Fruit fly (Drosophila melanogaster) whole organism, prepupa: Measurements from ENCODE around the gene Phae2.

ENCODE experiments used
- Blimp-1 ChIP-seq: fragments of 200-800 bp; sonication (Bioruptor generic); optimal IDR thresholded peaks from 3 replicates; lab custom pipeline; 2017; ENCODE audit warnings: missing biosample characterization, missing genetic modification characterization, mild to moderate bottlenecking, moderate library complexity, missing genetic modification reagents
- CG11294 ChIP-seq: fragments of 200-800 bp; sonication (Bioruptor generic); IDR thresholded peaks from 2 replicates; pipeline ENCODE4 v1.3.6; 2022; ENCODE audit warnings: missing biosample characterization, missing genetic modification characterization
- CG11762 ChIP-seq: fragments of 200-800 bp; sonication (Bioruptor generic); optimal IDR thresholded peaks from 3 replicates; lab custom pipeline; 2016; ENCODE audit warnings: missing biosample characterization, missing genetic modification characterization; ENCODE audit not compliant: insufficient read depth
- CG15336 ChIP-seq: fragments of 200-800 bp; sonication (Bioruptor generic); IDR thresholded peaks from 2 replicates; pipeline ENCODE4 v1.3.6; 2022; ENCODE audit warnings: missing biosample characterization, missing genetic modification characterization
- CG1621 ChIP-seq: fragments of 200-800 bp; sonication (Bioruptor generic); optimal IDR thresholded peaks from 3 replicates; lab custom pipeline; 2018; ENCODE audit warnings: missing biosample characterization, mild to moderate bottlenecking, missing genetic modification characterization
- CG31627 ChIP-seq: fragments of 200-800 bp; sonication (Bioruptor generic); optimal IDR thresholded peaks from 3 replicates; lab custom pipeline; 2016; ENCODE audit warnings: missing biosample characterization, missing genetic modification characterization
- CG34406 ChIP-seq: fragments of 200-800 bp; sonication (Bioruptor generic); optimal IDR thresholded peaks from 3 replicates; lab custom pipeline; 2016; ENCODE audit warnings: missing biosample characterization, missing genetic modification characterization
- CG3919 ChIP-seq: fragments of 200-800 bp; sonication (Bioruptor generic); optimal IDR thresholded peaks from 3 replicates; lab custom pipeline; 2016; ENCODE audit warnings: missing biosample characterization, missing genetic modification characterization
- CG6163 ChIP-seq: fragments of 200-800 bp; sonication (Bioruptor generic); IDR thresholded peaks from 3 replicates; pipeline ENCODE4 v1.3.6; 2022; ENCODE audit warnings: missing biosample characterization, missing genetic modification characterization
- CG6792 ChIP-seq: fragments of 200-800 bp; sonication (Bioruptor generic); optimal IDR thresholded peaks from 3 replicates; lab custom pipeline; 2016; ENCODE audit warnings: missing biosample characterization, missing genetic modification characterization
- CG6808 ChIP-seq: fragments of 200-800 bp; sonication (Bioruptor generic); optimal IDR thresholded peaks from 3 replicates; lab custom pipeline; 2017; ENCODE audit warnings: missing biosample characterization, missing genetic modification characterization, mild to moderate bottlenecking, moderate library complexity, missing genetic modification reagents
- CG7368 ChIP-seq: fragments of 200-800 bp; sonication (Bioruptor generic); optimal IDR thresholded peaks from 3 replicates; lab custom pipeline; 2016; ENCODE audit warnings: missing biosample characterization, missing genetic modification characterization
- CG8119 ChIP-seq: fragments of 200-800 bp; sonication (Bioruptor generic); IDR thresholded peaks from 3 replicates; pipeline ENCODE4 v1.3.6; 2022; ENCODE audit warnings: missing biosample characterization, missing genetic modification characterization
- CG8319 ChIP-seq: fragments of 200-800 bp; sonication (Bioruptor generic); optimal IDR thresholded peaks from 3 replicates; lab custom pipeline; 2016; ENCODE audit warnings: missing biosample characterization, missing genetic modification characterization
- CG8632 ChIP-seq: fragments of 200-800 bp; sonication (Bioruptor generic); optimal IDR thresholded peaks from 3 replicates; lab custom pipeline; 2016; ENCODE audit warnings: missing biosample characterization, missing genetic modification characterization
- CG9139 ChIP-seq: fragments of 200-800 bp; sonication (Bioruptor generic); optimal IDR thresholded peaks from 3 replicates; lab custom pipeline; 2017; ENCODE audit warnings: missing biosample characterization, mild to moderate bottlenecking, missing genetic modification characterization
- Eip75B ChIP-seq: fragments of 200-800 bp; sonication (Bioruptor generic); optimal IDR thresholded peaks from 3 replicates; lab custom pipeline; 2016; ENCODE audit warnings: missing biosample characterization, missing genetic modification characterization
- Eip78C ChIP-seq: fragments of 200-800 bp; sonication (Bioruptor generic); peaks from one replicate; lab custom pipeline; 2016; ENCODE audit warnings: missing biosample characterization, missing genetic modification characterization
- Eip93F ChIP-seq: fragments of 200-800 bp; sonication (Bioruptor generic); optimal IDR thresholded peaks from 2 replicates; lab custom pipeline; 2016; ENCODE audit warnings: missing biosample characterization, mild to moderate bottlenecking, missing genetic modification characterization
- Ets21C ChIP-seq: fragments of 200-800 bp; sonication (Bioruptor generic); optimal IDR thresholded peaks from 3 replicates; lab custom pipeline; 2016; ENCODE audit warnings: missing biosample characterization, missing genetic modification characterization
- Ets96B ChIP-seq: fragments of 200-800 bp; optimal IDR thresholded peaks from 2 replicates; lab custom pipeline; 2019; ENCODE audit warnings: missing biosample characterization, mild to moderate bottlenecking, missing genetic modification characterization, moderate library complexity
- Gug ChIP-seq: fragments of 200-800 bp; sonication (Bioruptor generic); IDR thresholded peaks from 2 replicates; pipeline ENCODE4 v1.3.6; 2022; ENCODE audit warnings: missing biosample characterization, missing genetic modification characterization
- Hr38 ChIP-seq: sonication (Bioruptor generic); optimal IDR thresholded peaks from 2 replicates; lab custom pipeline; 2016; ENCODE audit warnings: missing biosample characterization, missing genetic modification characterization
- Hr4 ChIP-seq: fragments of 200-800 bp; sonication (Bioruptor generic); optimal IDR thresholded peaks from 3 replicates; lab custom pipeline; 2016; ENCODE audit warnings: missing biosample characterization, missing genetic modification characterization
- Met ChIP-seq: fragments of 200-800 bp; sonication (Bioruptor generic); optimal IDR thresholded peaks from 3 replicates; lab custom pipeline; 2016; ENCODE audit warnings: missing biosample characterization, missing genetic modification characterization
- Smox ChIP-seq: fragments of 200-800 bp; sonication (Bioruptor generic); optimal IDR thresholded peaks from 3 replicates; lab custom pipeline; 2016; ENCODE audit warnings: missing biosample characterization, missing genetic modification characterization
- Sox102F ChIP-seq: fragments of 200-800 bp; sonication (Bioruptor generic); optimal IDR thresholded peaks from 2 replicates; lab custom pipeline; 2016; ENCODE audit warnings: missing biosample characterization, mild to moderate bottlenecking, missing genetic modification characterization
- Sox15 ChIP-seq: fragments of 200-800 bp; sonication (Bioruptor generic); optimal IDR thresholded peaks from 3 replicates; lab custom pipeline; 2016; ENCODE audit warnings: missing biosample characterization, missing genetic modification characterization
- achi ChIP-seq: fragments of 200-800 bp; sonication (Bioruptor generic); optimal IDR thresholded peaks from 3 replicates; lab custom pipeline; 2016; ENCODE audit warnings: missing biosample characterization, missing genetic modification characterization
- cyc ChIP-seq: fragments of 200-800 bp; sonication (Bioruptor generic); optimal IDR thresholded peaks from 3 replicates; lab custom pipeline; 2016; ENCODE audit warnings: missing biosample characterization, missing genetic modification characterization
- dac ChIP-seq: fragments of 200-800 bp; sonication (Bioruptor generic); optimal IDR thresholded peaks from 2 replicates; lab custom pipeline; 2017; ENCODE audit warnings: missing biosample characterization, mild to moderate bottlenecking, missing genetic modification characterization
- eg ChIP-seq: fragments of 200-800 bp; sonication (Bioruptor generic); IDR thresholded peaks from 3 replicates; pipeline ENCODE4 v1.3.6; 2022; ENCODE audit warnings: missing biosample characterization, missing genetic modification characterization
- esn ChIP-seq: fragments of 200-800 bp; sonication (Bioruptor generic); optimal IDR thresholded peaks from 2 replicates; lab custom pipeline; 2016; ENCODE audit warnings: missing biosample characterization, mild to moderate bottlenecking, missing genetic modification characterization, moderate library complexity
- fd85E ChIP-seq: fragments of 200-800 bp; sonication (Bioruptor generic); optimal IDR thresholded peaks from 3 replicates; lab custom pipeline; 2016; ENCODE audit warnings: missing biosample characterization, missing genetic modification characterization
- fkh ChIP-seq: fragments of 200-800 bp; sonication (Bioruptor generic); optimal IDR thresholded peaks from 3 replicates; lab custom pipeline; 2017; ENCODE audit warnings: missing biosample characterization, mild to moderate bottlenecking, missing genetic modification characterization, moderate library complexity
- lz ChIP-seq: fragments of 200-800 bp; sonication (Bioruptor generic); optimal IDR thresholded peaks from 3 replicates; lab custom pipeline; 2016; ENCODE audit warnings: missing biosample characterization, missing genetic modification characterization
- net ChIP-seq: fragments of 200-800 bp; sonication (Bioruptor generic); optimal IDR thresholded peaks from 3 replicates; lab custom pipeline; 2016; ENCODE audit warnings: missing biosample characterization, missing genetic modification characterization
- spab ChIP-seq: fragments of 200-800 bp; sonication (Bioruptor generic); optimal IDR thresholded peaks from 2 replicates; lab custom pipeline; 2017; ENCODE audit warnings: missing biosample characterization, mild to moderate bottlenecking, missing genetic modification characterization, missing genetic modification reagents
- ss ChIP-seq, 2 experiments: fragments of 200-800 bp; sonication (Bioruptor generic); optimal IDR thresholded peaks; 2 replicates in 1 of 2; 3 replicates in 1 of 2; lab custom pipeline; 2017 to 2018; ENCODE audit warnings: mild to moderate bottlenecking in 2 of 2, missing biosample characterization in 2 of 2, missing genetic modification characterization in 2 of 2, moderate library complexity in 1 of 2
- svp ChIP-seq: fragments of 200-800 bp; sonication (Bioruptor generic); peaks from one replicate; lab custom pipeline; 2016; ENCODE audit warnings: missing biosample characterization, missing genetic modification characterization
- topi ChIP-seq: fragments of 200-800 bp; sonication (Bioruptor generic); optimal IDR thresholded peaks from 3 replicates; lab custom pipeline; 2016; ENCODE audit warnings: missing biosample characterization, missing genetic modification characterization
- vri ChIP-seq: fragments of 200-800 bp; sonication (Bioruptor generic); optimal IDR thresholded peaks from 3 replicates; lab custom pipeline; 2016; ENCODE audit warnings: missing biosample characterization, mild to moderate bottlenecking, missing genetic modification characterization

Phae2 gene

DNA sequence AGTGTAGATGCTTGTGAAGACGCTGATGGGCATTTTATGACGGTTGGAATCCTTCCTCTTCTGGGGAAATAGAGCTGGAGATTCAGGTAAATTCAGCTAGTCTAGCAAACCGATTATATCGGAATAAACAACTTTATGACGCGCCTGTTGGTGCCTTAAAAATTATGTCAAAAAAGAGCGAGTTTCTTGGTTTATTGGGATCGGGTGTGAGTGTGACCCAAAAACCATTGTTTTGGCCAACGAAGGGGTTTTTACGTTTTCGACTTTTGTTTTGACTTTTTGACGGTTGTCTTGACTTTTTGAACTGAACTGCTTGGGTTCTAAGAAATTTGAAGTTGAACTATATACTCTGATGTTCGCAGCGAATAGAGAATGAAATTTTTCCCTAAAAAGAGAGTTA lies 18.9 kb upstream of the Phae2 start:
- no peak for TF ChIP-seq cyc (GFP tag; lab: Kevin White, UChicago)
- TF ChIP-seq Hr4 (GFP tag; lab: Kevin White, UChicago) = no peak
- no peak for TF ChIP-seq Ets96B (tag; lab: Kevin White, UChicago)
- no peak for TF ChIP-seq Blimp-1 (GFP tag; lab: Kevin White, UChicago)
- no peak for TF ChIP-seq CG1621 (tag; lab: Kevin White, UChicago)
- no peak for TF ChIP-seq Sox102F (GFP tag; lab: Kevin White, UChicago)
- no peak for TF ChIP-seq Sox15 (GFP tag; lab: Kevin White, UChicago)
- no peak for TF ChIP-seq ss (GFP tag; optimal IDR thresholded peaks at IDR 0.05; lab: Kevin White, UChicago)
- TF ChIP-seq net (GFP tag; lab: Kevin White, UChicago) = no peak
- TF ChIP-seq CG31627 (GFP tag; lab: Kevin White, UChicago) = no peak
- no peak for TF ChIP-seq CG6808 (GFP tag; lab: Kevin White, UChicago)
- no peak for TF ChIP-seq fkh (GFP tag; lab: Kevin White, UChicago)
- TF ChIP-seq achi (GFP tag; lab: Kevin White, UChicago) = no peak

DNA sequence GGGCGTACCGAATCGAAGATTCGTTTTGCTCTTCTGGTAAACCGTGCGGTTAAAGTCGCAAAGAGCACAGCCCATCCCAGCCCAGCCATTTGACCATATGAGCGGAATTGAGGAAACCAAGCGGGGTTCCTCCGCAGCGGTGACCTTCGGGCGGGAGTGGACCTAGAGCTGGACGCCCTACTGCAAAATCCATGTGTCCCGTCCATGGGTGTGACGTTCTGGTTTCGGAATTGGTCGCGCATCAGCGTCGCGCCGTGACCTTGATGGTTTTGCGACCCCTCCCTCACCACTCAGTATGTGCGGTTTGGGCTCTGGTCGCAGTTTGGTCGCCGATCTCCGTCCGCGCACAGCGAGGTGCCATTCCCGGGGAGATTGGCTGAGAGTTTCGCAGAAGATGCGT lies 18.2 kb upstream of the Phae2 start:
- TF ChIP-seq vri (GFP tag; lab: Kevin White, UChicago) (no peak), CG6792 (no peak), CG8632 (GFP tag; lab: Kevin White, UChicago) (no peak), svp (GFP tag; lab: Kevin White, UChicago) (no peak), Sox102F (GFP tag; lab: Kevin White, UChicago) (no peak), Hr4 (GFP tag; lab: Kevin White, UChicago) (no peak), CG6808 (GFP tag; lab: Kevin White, UChicago) (no peak), CG3919 (GFP tag; lab: Kevin White, UChicago) (no peak), lz (no peak), Eip78C (GFP tag; lab: Kevin White, UChicago) (no peak), CG34406 (GFP tag; lab: Kevin White, UChicago) (no peak)

DNA sequence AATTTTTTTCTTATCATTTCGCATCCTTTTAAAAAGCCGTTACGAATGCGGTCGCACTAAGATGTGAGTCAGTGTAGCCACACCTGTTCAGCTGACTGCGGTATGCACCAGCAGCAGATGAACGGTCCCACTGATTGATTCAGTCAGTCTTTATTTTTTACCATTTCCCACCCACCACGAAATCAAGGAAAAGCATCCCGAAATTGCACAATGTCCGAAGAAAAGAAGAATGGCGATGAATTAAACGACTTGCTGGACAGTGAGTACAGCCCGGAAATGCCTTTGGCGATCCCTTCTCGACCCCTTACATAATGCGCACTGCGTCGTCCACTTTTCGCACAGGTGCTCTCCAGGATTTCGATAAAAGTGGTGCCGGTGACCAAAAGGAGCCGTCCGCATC lies 17.3 kb upstream of the Phae2 start:
- TF ChIP-seq CG11294 (GFP tag; lab: Robert Waterston, UW) = no peak
- no peak for TF ChIP-seq Gug (GFP tag; lab: Robert Waterston, UW)
- no peak for TF ChIP-seq spab (GFP tag; lab: Kevin White, UChicago)
- no peak for TF ChIP-seq Ets21C (GFP tag; lab: Kevin White, UChicago)
- TF ChIP-seq CG6792 = no peak
- no peak for TF ChIP-seq Sox15 (GFP tag; lab: Kevin White, UChicago)
- TF ChIP-seq CG15336 (GFP tag; lab: Robert Waterston, UW) = no peak
- no peak for TF ChIP-seq Hr38 (GFP tag; lab: Kevin White, UChicago)
- no peak for TF ChIP-seq ss (GFP tag; optimal IDR thresholded peaks at IDR 0.05; lab: Kevin White, UChicago)
- no peak for TF ChIP-seq CG8632 (GFP tag; lab: Kevin White, UChicago)
- no peak for TF ChIP-seq CG31627 (GFP tag; lab: Kevin White, UChicago)
- no peak for TF ChIP-seq Smox (GFP tag; lab: Kevin White, UChicago)
- no peak for TF ChIP-seq Eip93F (GFP tag; lab: Kevin White, UChicago)
- TF ChIP-seq CG34406 (GFP tag; lab: Kevin White, UChicago) = no peak
- TF ChIP-seq fd85E (GFP tag; lab: Kevin White, UChicago) = no peak
- TF ChIP-seq topi (GFP tag; lab: Kevin White, UChicago) = no peak
- no peak for TF ChIP-seq CG7368
- no peak for TF ChIP-seq CG11762 (GFP tag; lab: Kevin White, UChicago)

DNA sequence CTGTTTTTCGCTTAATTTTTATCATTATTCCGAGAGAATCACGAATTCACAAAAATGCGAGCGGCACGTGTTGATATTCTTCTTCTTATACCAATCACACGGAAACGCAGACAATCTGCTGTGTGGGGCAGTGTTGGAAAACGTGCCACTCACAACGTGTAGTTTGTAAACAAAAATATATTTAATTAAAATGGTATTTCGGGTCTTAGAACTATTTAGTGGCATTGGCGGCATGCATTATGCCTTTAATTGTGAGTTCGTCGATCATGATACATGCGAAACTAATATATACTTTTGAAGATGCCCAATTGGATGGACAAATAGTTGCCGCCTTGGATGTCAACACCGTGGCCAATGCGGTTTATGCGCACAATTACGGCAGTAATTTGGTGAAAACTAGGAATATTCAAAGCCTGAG lies 14.5 kb upstream of the Phae2 start, which contains the start of the genes CG6712 and Mt2:
CG6712 (minus strand) TSS at position 116 of the 418 bp plus-strand sequence.
Mt2 (plus strand) TSS at position 130 of the 418 bp plus-strand sequence.
- no peak for TF ChIP-seq spab (GFP tag; lab: Kevin White, UChicago)
- no peak for TF ChIP-seq Eip75B
- no peak for TF ChIP-seq CG8319
- TF ChIP-seq eg (GFP tag; lab: Robert Waterston, UW) = no peak
- no peak for TF ChIP-seq fd85E (GFP tag; lab: Kevin White, UChicago)
- no peak for TF ChIP-seq Sox15 (GFP tag; lab: Kevin White, UChicago)
- no peak for TF ChIP-seq topi (GFP tag; lab: Kevin White, UChicago)
- TF ChIP-seq Eip78C (GFP tag; lab: Kevin White, UChicago) = peak; percentile 60
- TF ChIP-seq cyc (GFP tag; lab: Kevin White, UChicago) = no peak
- TF ChIP-seq net (GFP tag; lab: Kevin White, UChicago) = no peak
- no peak for TF ChIP-seq CG3919 (GFP tag; lab: Kevin White, UChicago)
- no peak for TF ChIP-seq Met (GFP tag; lab: Kevin White, UChicago)
- no peak for TF ChIP-seq CG6163 (GFP tag; lab: Robert Waterston, UW)
- TF ChIP-seq Ets21C (GFP tag; lab: Kevin White, UChicago) = no peak
- TF ChIP-seq Eip93F (GFP tag; lab: Kevin White, UChicago) = no peak
- no peak for TF ChIP-seq CG8632 (GFP tag; lab: Kevin White, UChicago)
- TF ChIP-seq CG11294 (GFP tag; lab: Robert Waterston, UW) = no peak
- no peak for TF ChIP-seq Ets96B (tag; lab: Kevin White, UChicago)
- TF ChIP-seq dac = no peak
- TF ChIP-seq Smox (GFP tag; lab: Kevin White, UChicago) = no peak
- no peak for TF ChIP-seq ss (GFP tag; optimal IDR thresholded peaks at IDR 0.05; lab: Kevin White, UChicago)
- TF ChIP-seq Sox102F (GFP tag; lab: Kevin White, UChicago) = no peak
- no peak for TF ChIP-seq Hr4 (GFP tag; lab: Kevin White, UChicago)
- no peak for TF ChIP-seq CG8119
- TF ChIP-seq CG9139 (GFP tag; lab: Kevin White, UChicago) = no peak
- no peak for TF ChIP-seq CG31627 (GFP tag; lab: Kevin White, UChicago)
- no peak for TF ChIP-seq CG7368
- TF ChIP-seq esn (GFP tag; lab: Kevin White, UChicago) = peak; percentile 21
- TF ChIP-seq fkh (GFP tag; lab: Kevin White, UChicago) = peak; percentile 28
